Worm (Caenorhabditis elegans) whole organism, early embryonic: Measurements from ENCODE around the gene ttll-4.

Experiments used
- B0310.2 ChIP-seq: sonication (generic microtip); optimal IDR thresholded peaks from 2 replicates; lab custom pipeline; 2016; ENCODE audit warnings: mild to moderate bottlenecking, missing genetic modification characterization, missing compliant biosample characterization
- aly-1 ChIP-seq: sonication (generic microtip); optimal IDR thresholded peaks from 2 replicates; lab custom pipeline; 2016; ENCODE audit warnings: missing genetic modification characterization, missing compliant biosample characterization
- ama-1 ChIP-seq: fragments of 150-350 bp; optimal IDR thresholded peaks from 2 replicates; lab custom pipeline; 2014
- ceh-13 ChIP-seq: fragments of 200-800 bp; sonication (Bioruptor generic); optimal IDR thresholded peaks from 2 replicates; lab custom pipeline; 2018; ENCODE audit warnings: mild to moderate bottlenecking, missing genetic modification characterization, missing compliant biosample characterization
- ceh-36 ChIP-seq: sonication (generic microtip); optimal IDR thresholded peaks from 2 replicates; lab custom pipeline; 2016; ENCODE audit warnings: missing genetic modification characterization, inconsistent platforms, missing compliant biosample characterization
- ets-7 ChIP-seq: sonication (generic microtip); optimal IDR thresholded peaks from 2 replicates; lab custom pipeline; 2016; ENCODE audit warnings: missing genotype, missing genetic modification characterization, missing compliant biosample characterization
- hmbx-1 ChIP-seq: sonication (generic microtip); optimal IDR thresholded peaks from 2 replicates; lab custom pipeline; 2016; ENCODE audit warnings: mild to moderate bottlenecking, missing genetic modification characterization, missing compliant biosample characterization
- hmg-4 ChIP-seq: fragments of 200-800 bp; sonication (Bioruptor generic); optimal IDR thresholded peaks from 2 replicates; lab custom pipeline; 2018; ENCODE audit warnings: mild to moderate bottlenecking, missing genetic modification characterization, missing compliant biosample characterization
- hnd-1 ChIP-seq: sonication (generic microtip); optimal IDR thresholded peaks from 2 replicates; lab custom pipeline; 2016; ENCODE audit warnings: missing genetic modification characterization, missing compliant biosample characterization
- scrt-1 ChIP-seq: fragments of 200-800 bp; sonication (Bioruptor generic); IDR thresholded peaks from 2 replicates; pipeline ENCODE4 v1.3.6; 2022; ENCODE audit warnings: missing genetic modification characterization, missing compliant biosample characterization
- sea-1 ChIP-seq: fragments of 200-800 bp; sonication (Bioruptor generic); conservative IDR thresholded peaks from 2 replicates; pipeline ENCODE4 v1.3.6; 2022; ENCODE audit warnings: missing genetic modification characterization, missing compliant biosample characterization

DNA sequence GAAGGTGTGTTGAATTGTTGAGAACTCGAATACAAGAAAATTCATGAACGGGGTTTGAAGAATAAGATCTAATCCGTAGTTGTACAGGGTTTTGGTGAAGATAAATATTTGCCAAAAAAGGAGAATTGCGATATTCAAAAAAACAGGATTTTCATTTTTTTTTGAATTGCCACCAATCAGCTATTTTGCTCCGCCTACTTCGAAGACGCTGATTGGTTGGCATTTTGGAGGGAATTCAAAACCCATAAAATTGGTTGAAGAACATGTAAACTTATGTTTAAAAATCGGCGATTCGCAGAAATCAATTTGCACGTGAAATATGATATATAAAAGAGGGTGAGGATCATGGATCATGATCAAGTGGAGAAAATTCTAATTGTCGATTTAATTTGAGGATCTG is 47.9 kb upstream of the ttll-4 start:
- TF ChIP-seq sea-1 = no peak
- TF ChIP-seq ama-1 (lab: Kevin White, UChicago) = no peak
- no peak for TF ChIP-seq scrt-1
- TF ChIP-seq aly-1 (tag; lab: Kevin White, UChicago) = no peak
- no peak for TF ChIP-seq ceh-36 (tag; lab: Kevin White, UChicago)
- TF ChIP-seq hmg-4 (GFP tag; lab: Kevin White, UChicago) = no peak
- no peak for TF ChIP-seq ceh-13
- TF ChIP-seq B0310.2 = no peak
- TF ChIP-seq hmbx-1 (tag; lab: Kevin White, UChicago) = no peak
- no peak for TF ChIP-seq hnd-1
- TF ChIP-seq ets-7 (tag; lab: Kevin White, UChicago) = no peak
